Worm (Caenorhabditis elegans): ENCODE data around the gene C15H7.3.

C15H7.3 gene

ce11 chrIII:9651871-9652270 is at the start of gene C15H7.3:
Gene C15H7.3, minus strand, starts transcription at chrIII:9651971.
- TF ChIP-seq ama-1 (optimal IDR thresholded peaks at IDR 0.05) (no peak), dpl-1 (GFP tag; optimal IDR thresholded peaks at IDR 0.05) (no peak), blmp-1 (tag; optimal IDR thresholded peaks at IDR 0.05) (no peak), elt-3 (tag; optimal IDR thresholded peaks at IDR 0.05) (no peak), pax-3 (tag; optimal IDR thresholded peaks at IDR 0.05) (no peak), ceh-82 (tag; optimal IDR thresholded peaks at IDR 0.05) (no peak), skn-1 (tag; optimal IDR thresholded peaks at IDR 0.05) (no peak), ceh-8 (GFP tag; optimal IDR thresholded peaks at IDR 0.05) (no peak), nhr-20 (tag; optimal IDR thresholded peaks at IDR 0.05) (no peak)

- TF ChIP-seq unc-130 (tag; optimal IDR thresholded peaks at IDR 0.05) = no peak
- TF ChIP-seq lin-35 (GFP tag; optimal IDR thresholded peaks at IDR 0.05) = peak in 1 of 2 experiments; percentile 36
- TF ChIP-seq ceh-63 (GFP tag; optimal IDR thresholded peaks at IDR 0.05) = no peak
- TF ChIP-seq nhr-76 (tag; optimal IDR thresholded peaks at IDR 0.05) = no peak
- peak in 1 of 6 experiments; percentile 13 for TF ChIP-seq elt-3 (tag; optimal IDR thresholded peaks at IDR 0.05)
- peak; percentile 43 for TF ChIP-seq lin-14 (GFP tag; optimal IDR thresholded peaks at IDR 0.05)
- TF ChIP-seq ces-1 (GFP tag; optimal IDR thresholded peaks at IDR 0.05) = no peak
- TF ChIP-seq blmp-1 (tag; optimal IDR thresholded peaks at IDR 0.05) = peak; percentile 19
- TF ChIP-seq efl-1 (optimal IDR thresholded peaks at IDR 0.05) = no peak
- peak in 1 of 2 experiments; percentile 14 for TF ChIP-seq efl-1 (GFP tag; optimal IDR thresholded peaks at IDR 0.05 in 1 of 2)
Measured at ce11 chrIII:9700114-9700690, 48.4 kb upstream of the C15H7.3 start.

- TF ChIP-seq egl-27 (tag; optimal IDR thresholded peaks at IDR 0.05) = no peak
- no peak for TF ChIP-seq Y116A8C.19 (tag; optimal IDR thresholded peaks at IDR 0.05; ENCODE audit: borderline replicate concordance)
- TF ChIP-seq mdl-1 (tag; optimal IDR thresholded peaks at IDR 0.05) = no peak
- TF ChIP-seq aly-2 (tag; optimal IDR thresholded peaks at IDR 0.05) = no peak
- TF ChIP-seq ceh-82 (tag; optimal IDR thresholded peaks at IDR 0.05) = no peak
Measured at ce11 chrIII:9699576-9699975, 47.8 kb upstream of the C15H7.3 start, which contains the start of gene tlk-1. Gene tlk-1, plus strand, starts transcription at chrIII:9699876.

- TF ChIP-seq snu-23 (GFP tag; optimal IDR thresholded peaks at IDR 0.05) (peak; percentile 1), ceh-8 (GFP tag; optimal IDR thresholded peaks at IDR 0.05) (no peak), irx-1 (tag; optimal IDR thresholded peaks at IDR 0.05) (no peak), tbx-2 (tag; optimal IDR thresholded peaks at IDR 0.05) (no peak), lin-13 (GFP tag; optimal IDR thresholded peaks at IDR 0.05) (no peak), nhr-77 (tag; optimal IDR thresholded peaks at IDR 0.05) (no peak), grh-1 (GFP tag; IDR thresholded peaks at IDR 0.05) (no peak), nhr-71 (tag; optimal IDR thresholded peaks at IDR 0.05) (peak; percentile 36), pax-3 (tag; optimal IDR thresholded peaks at IDR 0.05) (no peak), lsy-2 (tag; optimal IDR thresholded peaks at IDR 0.05) (no peak), isw-1 (GFP tag; IDR thresholded peaks at IDR 0.05) (no peak), mep-1 (tag; optimal IDR thresholded peaks at IDR 0.05) (peak; percentile 7), mdl-1 (tag; optimal IDR thresholded peaks at IDR 0.05) (peak in 1 of 2 experiments; percentile 19), ztf-4 (tag; optimal IDR thresholded peaks at IDR 0.05) (no peak), jun-1 (tag; optimal IDR thresholded peaks at IDR 0.05) (no peak), dpl-1 (GFP tag; optimal IDR thresholded peaks at IDR 0.05) (no peak), snpc-4 (tag; optimal IDR thresholded peaks at IDR 0.05) (no peak), unc-98 (GFP tag; IDR thresholded peaks at IDR 0.05) (no peak), C04F5.9 (tag; optimal IDR thresholded peaks at IDR 0.05) (no peak), alr-1 (tag; optimal IDR thresholded peaks at IDR 0.05; ENCODE audit: borderline replicate concordance) (no peak), sup-37 (GFP tag; optimal IDR thresholded peaks at IDR 0.05) (no peak), efl-3 (GFP tag; optimal IDR thresholded peaks at IDR 0.05) (no peak), egl-27 (tag; optimal IDR thresholded peaks at IDR 0.05) (no peak), lin-15B (tag; optimal IDR thresholded peaks at IDR 0.05) (no peak), blmp-1 (tag; optimal IDR thresholded peaks at IDR 0.05) (peak; percentile 36), nhr-20 (tag; optimal IDR thresholded peaks at IDR 0.05) (no peak), efl-1 (optimal IDR thresholded peaks at IDR 0.05) (peak in 1 of 2 experiments; percentile 1), efl-1 (GFP tag; optimal IDR thresholded peaks at IDR 0.05 in 1 of 2) (peak in 1 of 2 experiments; percentile 73), C16A3.4 (tag; optimal IDR thresholded peaks at IDR 0.05) (no peak), hlh-17 (GFP tag; optimal IDR thresholded peaks at IDR 0.05; ENCODE audit: borderline replicate concordance) (no peak), egl-13 (tag; optimal IDR thresholded peaks at IDR 0.05) (no peak), fkh-10 (GFP tag; optimal IDR thresholded peaks at IDR 0.05) (peak; percentile 45)
Measured at ce11 chrIII:9698635-9699396, 47.0 kb upstream of the C15H7.3 start.

Measured in whole organism, L1 larva.